Worm (Caenorhabditis elegans) whole organism, late embryonic: Measurements from ENCODE around the gene C08F1.11.

ENCODE experiments used
- ceh-9 ChIP-seq: sonication (generic microtip); optimal IDR thresholded peaks from 2 replicates; lab custom pipeline; 2016; ENCODE audit warnings: mild to moderate bottlenecking, missing genetic modification characterization, inconsistent platforms, missing compliant biosample characterization
- dmd-4 ChIP-seq: sonication (generic microtip); optimal IDR thresholded peaks from 2 replicates; lab custom pipeline; 2016; ENCODE audit warnings: borderline replicate concordance, missing genetic modification characterization, missing compliant biosample characterization
- tbx-2 ChIP-seq: sonication (generic microtip); optimal IDR thresholded peaks from 2 replicates; lab custom pipeline; 2016; ENCODE audit warnings: missing genetic modification characterization, missing compliant biosample characterization

ce11 chrII:1750413-1750812 is 34.3 kb downstream of the C08F1.11 start, which contains the start of the genes F36H5.13 and F36H5.8:
- no peak for TF ChIP-seq tbx-2 (tag; lab: Kevin White, UChicago)
- no peak for TF ChIP-seq ceh-9 (tag; lab: Kevin White, UChicago)
- TF ChIP-seq dmd-4 (tag; lab: Kevin White, UChicago) = no peak
